Fruit fly (Drosophila melanogaster): ENCODE measurements around the gene Mesh1.

- no peak for TF ChIP-seq CG32121 (GFP tag; IDR thresholded peaks at IDR 0.05)
- TF ChIP-seq EcR (GFP tag; optimal IDR thresholded peaks at IDR 0.05), result no peak
- no peak for TF ChIP-seq CG9948 (tag; optimal IDR thresholded peaks at IDR 0.05)
- TF ChIP-seq Pif1B (GFP tag; optimal IDR thresholded peaks at IDR 0.05), result no peak
- no peak for TF ChIP-seq CG8301 (tag; optimal IDR thresholded peaks at IDR 0.05)
- no peak for TF ChIP-seq CG15710 (tag; optimal IDR thresholded peaks at IDR 0.05)
- no peak for TF ChIP-seq gl (tag; optimal IDR thresholded peaks at IDR 0.05)
Observed at dm6 chr3R:29238623-29239022, 36.3 kb upstream of the Mesh1 start, which contains the start of gene CG11951.

Measured in whole organism, pupa.